Fruit fly (Drosophila melanogaster) whole organism, wandering third instar larva: ENCODE measurements around the gene hec.

Experiments used
- CG32264 ChIP-seq: fragments of 200-800 bp; sonication (Bioruptor generic); optimal IDR thresholded peaks from 2 replicates; lab custom pipeline; 2016; ENCODE audit warnings: missing biosample characterization, missing genetic modification characterization
- Dif ChIP-seq: fragments of 200-275, 200-300 bp; sonication (Bioruptor generic); optimal IDR thresholded peaks from 2 replicates; lab custom pipeline; 2018; ENCODE audit warnings: missing biosample characterization, missing genetic modification characterization; ENCODE audit not compliant: partially characterized antibody
- Hr83 ChIP-seq: fragments of 200-300 bp; sonication (Bioruptor generic); optimal IDR thresholded peaks from 2 replicates; lab custom pipeline; 2016; ENCODE audit warnings: missing biosample characterization, mild to moderate bottlenecking, missing genetic modification characterization, moderate library complexity; ENCODE audit not compliant: poor library complexity, severe bottlenecking
- Jra ChIP-seq: sonication (Bioruptor generic); optimal IDR thresholded peaks from 2 replicates; lab custom pipeline; 2016; ENCODE audit warnings: missing biosample characterization, missing genetic modification characterization
- h ChIP-seq: fragments of 200-800 bp; sonication (Bioruptor generic); optimal IDR thresholded peaks from 3 replicates; lab custom pipeline; 2016; ENCODE audit warnings: missing biosample characterization, mild to moderate bottlenecking, missing genetic modification characterization
- lola ChIP-seq: fragments of >200 bp; optimal IDR thresholded peaks from 2 replicates; lab custom pipeline; 2017; ENCODE audit warnings: missing biosample characterization, missing genetic modification characterization
- usp ChIP-seq: fragments of >200 bp; optimal IDR thresholded peaks from 2 replicates; lab custom pipeline; 2017; ENCODE audit warnings: missing biosample characterization, missing genetic modification characterization

- TF ChIP-seq lola (no peak), Hr83 (GFP tag; lab: Kevin White, UChicago) (no peak), usp (no peak), CG32264 (no peak), Dif (GFP tag; lab: Kevin White, UChicago) (no peak), Jra (GFP tag; lab: Kevin White, UChicago) (no peak), h (GFP tag; lab: Kevin White, UChicago) (peak; percentile 7)
Observed at dm6 chrX:12905014-12905900, 52.0 kb downstream of the hec start.
